Fruit fly (Drosophila melanogaster) whole organism, embryonic: ENCODE measurements around the gene Osi18.

Experiments
- CG10267 ChIP-seq: fragments of 200-800 bp; sonication (Bioruptor generic); optimal IDR thresholded peaks from 2 replicates; lab custom pipeline; 2018; ENCODE audit warnings: missing biosample characterization, mild to moderate bottlenecking, missing genetic modification characterization, moderate library complexity
- CG11456 ChIP-seq: fragments of 200-800 bp; sonication (Bioruptor generic); IDR thresholded peaks from 3 replicates; pipeline ENCODE4 v1.3.6; 2022; ENCODE audit warnings: missing biosample characterization, missing genetic modification characterization
- CG11504 ChIP-seq: fragments of 200-800 bp; sonication (Bioruptor generic); optimal IDR thresholded peaks from 3 replicates; lab custom pipeline; 2019; ENCODE audit warnings: missing biosample characterization, mild to moderate bottlenecking, missing genetic modification characterization, moderate library complexity
- CG12104 ChIP-seq: fragments of 200-800 bp; sonication (Bioruptor generic); optimal IDR thresholded peaks from 3 replicates; lab custom pipeline; 2016; ENCODE audit warnings: missing biosample characterization, missing genetic modification characterization
- CG1233 ChIP-seq: fragments of 200-800 bp; sonication (Bioruptor generic); optimal IDR thresholded peaks from 4 replicates; lab custom pipeline; 2018; ENCODE audit warnings: missing biosample characterization, mild to moderate bottlenecking, missing genetic modification characterization
- CG13775 ChIP-seq: fragments of 200-800 bp; sonication (Bioruptor generic); optimal IDR thresholded peaks from 3 replicates; lab custom pipeline; 2017; ENCODE audit warnings: missing biosample characterization, mild to moderate bottlenecking, missing genetic modification characterization
- CG15011 ChIP-seq: fragments of 200-800 bp; sonication (Bioruptor generic); optimal IDR thresholded peaks from 3 replicates; lab custom pipeline; 2018; ENCODE audit warnings: missing biosample characterization, mild to moderate bottlenecking, missing genetic modification characterization
- CG15601 ChIP-seq: fragments of 200-800 bp; sonication (Bioruptor generic); optimal IDR thresholded peaks from 3 replicates; lab custom pipeline; 2019; ENCODE audit warnings: missing biosample characterization, mild to moderate bottlenecking, missing genetic modification characterization, moderate library complexity
- CG16815 ChIP-seq: fragments of 200-800 bp; sonication (Bioruptor generic); optimal IDR thresholded peaks from 3 replicates; lab custom pipeline; 2017; ENCODE audit warnings: missing biosample characterization, mild to moderate bottlenecking, missing genetic modification characterization
- CG2120 ChIP-seq: fragments of 200-800 bp; sonication (Bioruptor generic); optimal IDR thresholded peaks from 3 replicates; lab custom pipeline; 2016; ENCODE audit warnings: missing biosample characterization, missing genetic modification characterization
- CG2129 ChIP-seq: fragments of 200-800 bp; sonication (Bioruptor generic); IDR thresholded peaks from 2 replicates; pipeline ENCODE4 v1.3.6; 2022; ENCODE audit warnings: missing biosample characterization, missing genetic modification characterization; ENCODE audit not compliant: partially characterized antibody
- CG2712 ChIP-seq: fragments of 200-800 bp; optimal IDR thresholded peaks from 3 replicates; lab custom pipeline; 2019; ENCODE audit warnings: missing biosample characterization, mild to moderate bottlenecking, missing genetic modification characterization, moderate library complexity
- CG32532 ChIP-seq: fragments of 200-800 bp; sonication (Bioruptor generic); IDR thresholded peaks from 2 replicates; pipeline ENCODE4 v1.3.6; 2022; ENCODE audit warnings: missing biosample characterization, missing genetic modification characterization
- CG32767 ChIP-seq: fragments of 200-800 bp; sonication (Bioruptor generic); IDR thresholded peaks from 2 replicates; pipeline ENCODE4 v1.3.6; 2022; ENCODE audit warnings: missing biosample characterization, missing genetic modification characterization
- CG6654 ChIP-seq: fragments of 200-800 bp; sonication (Bioruptor generic); optimal IDR thresholded peaks from 2 replicates; lab custom pipeline; 2017; ENCODE audit warnings: missing biosample characterization, mild to moderate bottlenecking, missing genetic modification characterization
- CG6689 ChIP-seq: fragments of 200-800 bp; sonication (Bioruptor generic); IDR thresholded peaks from 2 replicates; pipeline ENCODE4 v1.3.6; 2022; ENCODE audit warnings: missing biosample characterization, missing genetic modification characterization
- CG6765 ChIP-seq: fragments of 200-800 bp; sonication (Bioruptor generic); optimal IDR thresholded peaks from 3 replicates; lab custom pipeline; 2017; ENCODE audit warnings: missing biosample characterization, mild to moderate bottlenecking, missing genetic modification characterization
- CG6854 ChIP-seq: fragments of 200-800 bp; sonication (Bioruptor generic); optimal IDR thresholded peaks from 3 replicates; lab custom pipeline; 2017; ENCODE audit warnings: missing biosample characterization, mild to moderate bottlenecking, missing genetic modification characterization
- CG7271 ChIP-seq: fragments of 200-800 bp; sonication (Bioruptor generic); optimal IDR thresholded peaks from 2 replicates; lab custom pipeline; 2018; ENCODE audit warnings: missing biosample characterization, mild to moderate bottlenecking, missing genetic modification characterization, moderate library complexity
- CG7928 ChIP-seq: fragments of 200-800 bp; sonication (Bioruptor generic); optimal IDR thresholded peaks from 2 replicates; lab custom pipeline; 2017; ENCODE audit warnings: missing biosample characterization, mild to moderate bottlenecking, missing genetic modification characterization
- CG9215 ChIP-seq: fragments of 200-800 bp; sonication (Bioruptor generic); IDR thresholded peaks from 2 replicates; pipeline ENCODE4 v1.3.6; 2022; ENCODE audit warnings: missing biosample characterization, missing genetic modification characterization
- CG9797 ChIP-seq: fragments of 200-800 bp; sonication (Bioruptor generic); optimal IDR thresholded peaks from 3 replicates; lab custom pipeline; 2018; ENCODE audit warnings: missing biosample characterization, mild to moderate bottlenecking, missing genetic modification characterization
- CHES-1-like ChIP-seq: fragments of 200-800 bp; sonication (Bioruptor generic); optimal IDR thresholded peaks from 2 replicates; lab custom pipeline; 2016; ENCODE audit warnings: missing biosample characterization, missing genetic modification characterization
- Eip74EF ChIP-seq, 2 experiments: fragments of 200-800 bp in 1 of 2; fragments of >200 bp in 1 of 2; sonication (Bioruptor generic) in 1 of 2; optimal IDR thresholded peaks; 2 replicates each; lab custom pipeline; 2017 to 2019; ENCODE audit warnings: missing biosample characterization in 2 of 2, missing genetic modification characterization in 2 of 2, mild to moderate bottlenecking in 1 of 2, moderate library complexity in 1 of 2
- Hand ChIP-seq: fragments of 200-800 bp; sonication (Bioruptor generic); optimal IDR thresholded peaks from 2 replicates; lab custom pipeline; 2017; ENCODE audit warnings: mild to moderate bottlenecking, missing biosample characterization, missing genetic modification reagents, missing genetic modification characterization
- Kr ChIP-seq: fragments of 200-800 bp; sonication (Bioruptor generic); optimal IDR thresholded peaks from 2 replicates; lab custom pipeline; 2017; ENCODE audit warnings: missing biosample characterization, mild to moderate bottlenecking, missing genetic modification characterization
- Lhr ChIP-seq: fragments of 200-800 bp; sonication (Bioruptor generic); optimal IDR thresholded peaks from 3 replicates; lab custom pipeline; 2017; ENCODE audit warnings: mild to moderate bottlenecking, missing biosample characterization, missing genetic modification reagents, missing genetic modification characterization
- MBD-R2 ChIP-seq: fragments of 200-800 bp; sonication (Bioruptor generic); IDR thresholded peaks from 2 replicates; pipeline ENCODE4 v1.3.6; 2022; ENCODE audit warnings: missing biosample characterization, missing genetic modification characterization
- Mad ChIP-seq: fragments of 200-800 bp; sonication (Bioruptor generic); optimal IDR thresholded peaks from 2 replicates; lab custom pipeline; 2016; ENCODE audit warnings: missing biosample characterization, missing genetic modification characterization
- Mes4 ChIP-seq: fragments of 200-800 bp; sonication (Bioruptor generic); optimal IDR thresholded peaks from 2 replicates; lab custom pipeline; 2016; ENCODE audit warnings: missing biosample characterization, missing genetic modification characterization
- Sox100B ChIP-seq: fragments of 200-800 bp; sonication (Bioruptor generic); optimal IDR thresholded peaks from 3 replicates; lab custom pipeline; 2018; ENCODE audit warnings: missing biosample characterization, mild to moderate bottlenecking, missing genetic modification characterization
- Vsx1 ChIP-seq: fragments of 200-800 bp; sonication (Bioruptor generic); optimal IDR thresholded peaks from 2 replicates; lab custom pipeline; 2017; ENCODE audit warnings: missing biosample characterization, mild to moderate bottlenecking, missing genetic modification characterization, missing genetic modification reagents
- abd-A ChIP-seq: fragments of 200-800 bp; sonication (Bioruptor generic); optimal IDR thresholded peaks from 3 replicates; lab custom pipeline; 2019; ENCODE audit warnings: missing biosample characterization, mild to moderate bottlenecking, missing genetic modification characterization, moderate library complexity
- aop ChIP-seq: fragments of 200-800 bp; sonication (Bioruptor generic); IDR thresholded peaks from 2 replicates; pipeline ENCODE4 v1.3.6; 2022; ENCODE audit warnings: missing biosample characterization, missing genetic modification characterization
- az2 ChIP-seq: fragments of 200-800 bp; sonication (Bioruptor generic); optimal IDR thresholded peaks from 3 replicates; lab custom pipeline; 2016; ENCODE audit warnings: missing biosample characterization, missing genetic modification characterization
- caup ChIP-seq: fragments of 200-800 bp; sonication (Bioruptor generic); optimal IDR thresholded peaks from 3 replicates; lab custom pipeline; 2017; ENCODE audit warnings: missing biosample characterization, mild to moderate bottlenecking, missing genetic modification characterization, moderate library complexity; ENCODE audit not compliant: severe bottlenecking
- fd96Cb ChIP-seq: fragments of 200-800 bp; sonication (Bioruptor generic); optimal IDR thresholded peaks from 2 replicates; lab custom pipeline; 2018; ENCODE audit warnings: missing biosample characterization, mild to moderate bottlenecking, missing genetic modification characterization, moderate library complexity
- ftz-f1 ChIP-seq: fragments of 200-800 bp; sonication (Bioruptor generic); optimal IDR thresholded peaks from 2 replicates; lab custom pipeline; 2016; ENCODE audit warnings: missing biosample characterization, missing genetic modification characterization
- odd ChIP-seq: fragments of 200-800 bp; sonication (Bioruptor generic); optimal IDR thresholded peaks from 2 replicates; lab custom pipeline; 2017; ENCODE audit warnings: missing biosample characterization, mild to moderate bottlenecking, missing genetic modification characterization
- onecut ChIP-seq: fragments of 200-800 bp; sonication (Bioruptor generic); IDR thresholded peaks from 2 replicates; pipeline ENCODE4 v1.3.6; 2022; ENCODE audit warnings: missing biosample characterization, missing genetic modification characterization
- pita ChIP-seq: fragments of 200-800 bp; sonication (Bioruptor generic); optimal IDR thresholded peaks from 2 replicates; lab custom pipeline; 2017; ENCODE audit warnings: missing biosample characterization, mild to moderate bottlenecking, missing genetic modification characterization
- pros ChIP-seq: fragments of 200-800 bp; sonication (Bioruptor generic); optimal IDR thresholded peaks from 3 replicates; lab custom pipeline; 2019; ENCODE audit warnings: missing biosample characterization, mild to moderate bottlenecking, missing genetic modification characterization, moderate library complexity
- row ChIP-seq: fragments of 200-800 bp; sonication (Bioruptor generic); IDR thresholded peaks from 3 replicates; pipeline ENCODE4 v1.3.6; 2022; ENCODE audit warnings: missing biosample characterization, missing genetic modification characterization
- shn ChIP-seq: fragments of 200-800 bp; sonication (Bioruptor generic); optimal IDR thresholded peaks from 3 replicates; lab custom pipeline; 2016; ENCODE audit warnings: missing biosample characterization, missing genetic modification characterization
- sim ChIP-seq: fragments of 200-800 bp; sonication (Bioruptor generic); IDR thresholded peaks from 2 replicates; pipeline ENCODE4 v1.3.6; 2022; ENCODE audit warnings: missing biosample characterization, missing genetic modification characterization
- slou ChIP-seq: fragments of 200-800 bp; sonication (Bioruptor generic); optimal IDR thresholded peaks from 3 replicates; lab custom pipeline; 2016; ENCODE audit warnings: missing biosample characterization, missing genetic modification characterization
- sr ChIP-seq: fragments of 200-800 bp; sonication (Bioruptor generic); IDR thresholded peaks from 3 replicates; pipeline ENCODE4 v1.3.6; 2022; ENCODE audit warnings: missing biosample characterization, missing genetic modification characterization
- trem ChIP-seq: fragments of 200-800 bp; optimal IDR thresholded peaks from 3 replicates; lab custom pipeline; 2019; ENCODE audit warnings: missing biosample characterization, mild to moderate bottlenecking, missing genetic modification characterization, moderate library complexity
- unc-4 ChIP-seq: fragments of 200-800 bp; sonication (Bioruptor generic); IDR thresholded peaks from 2 replicates; pipeline ENCODE4 v1.3.6; 2022; ENCODE audit warnings: missing biosample characterization, missing genetic modification characterization; ENCODE audit not compliant: partially characterized antibody
- wdn ChIP-seq: fragments of 200-800 bp; sonication (Bioruptor generic); IDR thresholded peaks from 2 replicates; pipeline ENCODE4 v1.3.6; 2022; ENCODE audit warnings: missing biosample characterization, missing genetic modification characterization
- yki ChIP-seq: fragments of >200 bp; optimal IDR thresholded peaks from 3 replicates; lab custom pipeline; 2018
- zfh2 ChIP-seq: fragments of 200-800 bp; sonication (Bioruptor generic); optimal IDR thresholded peaks from 2 replicates; lab custom pipeline; 2016; ENCODE audit warnings: missing biosample characterization, missing genetic modification characterization

Gene Osi18

DNA sequence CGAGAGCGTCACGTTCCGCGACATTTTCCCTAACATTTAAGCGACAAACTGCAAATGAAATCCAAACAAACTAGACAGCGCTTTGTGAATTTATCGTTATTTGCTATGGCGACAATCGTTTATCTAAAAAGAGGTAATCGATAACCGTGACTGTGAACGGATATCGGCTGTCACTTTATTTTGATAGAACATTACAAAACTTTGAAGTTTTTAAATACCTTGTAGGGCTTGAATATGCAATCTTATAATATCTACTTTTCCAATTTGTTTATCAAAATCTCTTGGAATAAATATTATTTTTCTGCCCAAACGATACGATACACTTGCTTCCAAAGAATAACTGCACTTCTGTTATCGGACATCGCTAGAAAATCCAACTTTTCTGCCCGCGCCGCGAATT, 50.1 kb downstream of the Osi18 start, which contains the start of the genes CG1024 and TfIIFalpha (continued):
- TF ChIP-seq slou (no peak), Mad (GFP tag; lab: Kevin White, UChicago) (no peak), CG7271 (no peak), CG16815 (GFP tag; lab: Kevin White, UChicago) (no peak), Kr (GFP tag; lab: Kevin White, UChicago) (no peak), CG2129 (GFP tag; lab: Robert Waterston, UW) (peak; percentile 79), shn (GFP tag; lab: Kevin White, UChicago) (no peak), yki (no peak), CHES-1-like (GFP tag; lab: Kevin White, UChicago) (peak; percentile 21), CG11456 (GFP tag; lab: Robert Waterston, UW) (no peak), wdn (GFP tag; lab: Robert Waterston, UW) (no peak), trem (tag; lab: Kevin White, UChicago) (peak; percentile 70), CG32767 (no peak), CG13775 (GFP tag; lab: Kevin White, UChicago) (no peak), Mes4 (no peak), Lhr (GFP tag; lab: Kevin White, UChicago) (no peak), CG9797 (GFP tag; lab: Kevin White, UChicago) (no peak), sr (GFP tag; lab: Robert Waterston, UW) (no peak), onecut (GFP tag; lab: Robert Waterston, UW) (no peak), fd96Cb (no peak), CG11504 (tag; lab: Kevin White, UChicago) (no peak), pita (GFP tag; lab: Kevin White, UChicago) (no peak), CG2712 (tag; lab: Kevin White, UChicago) (peak; percentile 47), CG6654 (no peak), caup (GFP tag; lab: Kevin White, UChicago) (no peak), CG15601 (no peak), CG6765 (GFP tag; lab: Kevin White, UChicago) (no peak), CG12104 (GFP tag; lab: Kevin White, UChicago) (no peak), odd (GFP tag; lab: Kevin White, UChicago) (no peak), CG6689 (GFP tag; lab: Robert Waterston, UW) (no peak), MBD-R2 (GFP tag; lab: Robert Waterston, UW) (peak; percentile 73), unc-4 (GFP tag; lab: Robert Waterston, UW) (peak; percentile 88), row (GFP tag; lab: Robert Waterston, UW) (peak; percentile 72), az2 (GFP tag; lab: Kevin White, UChicago) (no peak), Vsx1 (no peak), Hand (GFP tag; lab: Kevin White, UChicago) (no peak), aop (GFP tag; lab: Robert Waterston, UW) (no peak), CG7928 (GFP tag; lab: Kevin White, UChicago) (no peak), CG9215 (no peak), CG2120 (GFP tag; lab: Kevin White, UChicago) (peak; percentile 24), abd-A (tag; lab: Kevin White, UChicago) (no peak), CG32532 (no peak), zfh2 (GFP tag; lab: Kevin White, UChicago) (no peak), pros (GFP tag; lab: Kevin White, UChicago) (no peak), CG6854 (no peak), CG1233 (GFP tag; lab: Kevin White, UChicago) (no peak), ftz-f1 (GFP tag; lab: Kevin White, UChicago) (no peak), CG15011 (no peak), Sox100B (no peak), CG10267 (tag; lab: Kevin White, UChicago) (peak; percentile 29), Eip74EF (GFP tag; optimal IDR thresholded peaks at IDR 0.05; lab: Kevin White, UChicago) (no peak), sim (GFP tag; lab: Robert Waterston, UW) (no peak)
